Fruit fly (Drosophila melanogaster): Measurements from ENCODE around the gene CG11313.

Gene CG11313

dm6 chr3R:30761140-30761539 lies 30.2 kb upstream of the CG11313 start (continued):
- TF ChIP-seq Trl (optimal IDR thresholded peaks at IDR 0.05), result no peak
- TF ChIP-seq Trl (GFP tag; optimal IDR thresholded peaks at IDR 0.05), result peak; percentile 4
- TF ChIP-seq ttk (GFP tag; IDR thresholded peaks at IDR 0.05), result 0 out of 2 replicates have a peak, but pooled peaks have one; percentile 44
- no peak for TF ChIP-seq pho (GFP tag; optimal IDR thresholded peaks at IDR 0.05)
- TF ChIP-seq h (optimal IDR thresholded peaks at IDR 0.05), result no peak
- no peak for TF ChIP-seq Dek (tag; optimal IDR thresholded peaks at IDR 0.05)
- TF ChIP-seq CkIIα-i1 (GFP tag; IDR thresholded peaks at IDR 0.05), result no peak
- TF ChIP-seq pnt (GFP tag; optimal IDR thresholded peaks at IDR 0.05), result peak; percentile 43
- TF ChIP-seq CG9817 (tag; optimal IDR thresholded peaks at IDR 0.05), result no peak
- peak; percentile 23 for TF ChIP-seq corto (GFP tag; optimal IDR thresholded peaks at IDR 0.05)
- TF ChIP-seq pfk (GFP tag; optimal IDR thresholded peaks at IDR 0.05), result no peak
- TF ChIP-seq Stat92E (GFP tag; optimal IDR thresholded peaks at IDR 0.05), result no peak
- peak; percentile 84 for TF ChIP-seq Med (GFP tag)
- TF ChIP-seq pzg (GFP tag; optimal IDR thresholded peaks at IDR 0.05), result no peak
- no peak for TF ChIP-seq Sin3A (optimal IDR thresholded peaks at IDR 0.05)
- no peak for TF ChIP-seq Jarid2 (GFP tag; optimal IDR thresholded peaks at IDR 0.05)
- peak in 1 of 3 experiments; percentile 71 for TF ChIP-seq lola (GFP tag; optimal IDR thresholded peaks at IDR 0.05)
- peak; percentile 54; the same call in 1 of the 3 replicates for TF ChIP-seq ci (GFP tag; IDR thresholded peaks at IDR 0.05)
- peak in 1 of 2 experiments; percentile 53 for TF ChIP-seq tll (GFP tag; optimal IDR thresholded peaks at IDR 0.05)
- no peak for TF ChIP-seq mirr (GFP tag; optimal IDR thresholded peaks at IDR 0.05)
- no peak for TF ChIP-seq CG11085 (GFP tag; IDR thresholded peaks at IDR 0.05)
- TF ChIP-seq Ptx1 (GFP tag; IDR thresholded peaks at IDR 0.05), result no peak; the same call in 1 of the 2 replicates
- no peak for TF ChIP-seq BEAF-32 (GFP tag; optimal IDR thresholded peaks at IDR 0.05)
- no peak for TF ChIP-seq cato (GFP tag; optimal IDR thresholded peaks at IDR 0.05; ENCODE audit: borderline replicate concordance)
- peak; percentile 7 for TF ChIP-seq jing (GFP tag; optimal IDR thresholded peaks at IDR 0.05)
- TF ChIP-seq nom (GFP tag; optimal IDR thresholded peaks at IDR 0.05), result no peak
- no peak for TF ChIP-seq CG4328 (GFP tag; optimal IDR thresholded peaks at IDR 0.05)
- no peak for TF ChIP-seq crc (GFP tag; optimal IDR thresholded peaks at IDR 0.05)
- peak; percentile 65 for TF ChIP-seq CG4404 (GFP tag; IDR thresholded peaks at IDR 0.05)
- peak; percentile 9 for TF ChIP-seq HmgZ (tag; optimal IDR thresholded peaks at IDR 0.05)
- no peak for TF ChIP-seq CG15011 (GFP tag; optimal IDR thresholded peaks at IDR 0.05)
- TF ChIP-seq CG5953 (GFP tag; IDR thresholded peaks at IDR 0.05), result no peak
- TF ChIP-seq Sox102F (GFP tag; optimal IDR thresholded peaks at IDR 0.05), result peak; percentile 52
- no peak for TF ChIP-seq CG14441 (GFP tag; IDR thresholded peaks at IDR 0.05)
- TF ChIP-seq Myb (GFP tag; optimal IDR thresholded peaks at IDR 0.05), result peak; percentile 9
- peak; percentile 90 for TF ChIP-seq pros (GFP tag; optimal IDR thresholded peaks at IDR 0.05)
- no peak for TF ChIP-seq CG42726 (GFP tag; IDR thresholded peaks at IDR 0.05; ENCODE audit: partially characterized antibody)
- TF ChIP-seq exex (tag; optimal IDR thresholded peaks at IDR 0.05), result no peak
- no peak for TF ChIP-seq zen2 (GFP tag; IDR thresholded peaks at IDR 0.05; ENCODE audit: partially characterized antibody)
- TF ChIP-seq dan (GFP tag; IDR thresholded peaks at IDR 0.05), result no peak
- peak; percentile 58 for TF ChIP-seq tin (GFP tag; optimal IDR thresholded peaks at IDR 0.05)
- TF ChIP-seq CG2129 (GFP tag; IDR thresholded peaks at IDR 0.05; ENCODE audit: partially characterized antibody), result no peak
- 0 out of 3 replicates have a peak, but pooled peaks have one; percentile 18 for TF ChIP-seq CG7357 (GFP tag; IDR thresholded peaks at IDR 0.05)
- TF ChIP-seq Side (GFP tag; optimal IDR thresholded peaks at IDR 0.05), result peak; percentile 25
- TF ChIP-seq slp2 (GFP tag; optimal IDR thresholded peaks at IDR 0.05), result peak; percentile 17
- no peak for TF ChIP-seq BtbVII (GFP tag; optimal IDR thresholded peaks at IDR 0.05)
- no peak for TF ChIP-seq CG33213 (GFP tag; optimal IDR thresholded peaks at IDR 0.05)
- no peak for TF ChIP-seq CG10543 (GFP tag; optimal IDR thresholded peaks at IDR 0.05)
- TF ChIP-seq luna (GFP tag; optimal IDR thresholded peaks at IDR 0.05), result no peak
- TF ChIP-seq CG6791 (GFP tag; IDR thresholded peaks at IDR 0.05; ENCODE audit: partially characterized antibody), result no peak
- TF ChIP-seq bcd (GFP tag; optimal IDR thresholded peaks at IDR 0.05), result peak; percentile 29

Measured in whole organism, embryonic.